Fruit fly (Drosophila melanogaster): ENCODE data around the gene CG9016.

DNA sequence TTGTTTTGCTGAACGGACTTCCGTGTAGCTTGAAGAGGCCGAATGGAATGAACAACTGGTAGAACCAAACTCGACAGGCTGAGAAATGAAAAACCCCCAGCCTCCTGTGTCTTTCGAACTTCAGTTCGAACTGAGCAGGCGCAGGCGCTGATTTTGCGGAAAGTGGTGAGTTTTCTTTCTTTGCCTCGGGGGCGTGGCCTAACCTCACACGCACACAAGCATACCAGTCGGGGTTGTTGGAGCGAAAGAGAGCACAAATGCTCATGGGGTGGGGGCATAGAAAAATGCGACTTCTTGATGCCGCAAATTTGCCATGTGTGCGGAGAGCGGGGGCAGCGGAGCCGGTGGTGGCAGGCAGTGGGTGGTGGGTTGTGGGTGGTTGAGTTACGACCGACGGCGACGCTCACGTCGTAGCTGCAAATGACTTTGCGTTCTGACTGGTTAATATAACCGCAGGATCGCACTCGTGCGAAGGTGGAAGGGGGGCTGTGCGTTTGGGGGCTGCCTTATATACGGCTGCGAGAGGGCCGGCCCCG, at the start of gene CG9016:
- TF ChIP-seq psq (optimal IDR thresholded peaks at IDR 0.05), result no peak
- no peak for TF ChIP-seq insv (optimal IDR thresholded peaks at IDR 0.05)
- TF ChIP-seq Myc (optimal IDR thresholded peaks at IDR 0.05), result no peak
- no peak for TF ChIP-seq Sin3A (optimal IDR thresholded peaks at IDR 0.05)
- TF ChIP-seq ttk (optimal IDR thresholded peaks at IDR 0.05), result no peak
